Worm (Caenorhabditis elegans) whole organism, L2 larva: ENCODE data around the gene chil-23.

Experiments
- C34F6.9 ChIP-seq: fragments of 150-350 bp; optimal IDR thresholded peaks from 2 replicates; lab custom pipeline; 2014; ENCODE audit warnings: missing biosample characterization, missing genetic modification characterization
- R02D3.7 ChIP-seq: fragments of 150-350 bp; optimal IDR thresholded peaks from 2 replicates; lab custom pipeline; 2014; ENCODE audit warnings: missing biosample characterization, missing genetic modification characterization
- alr-1 ChIP-seq: fragments of 150-350 bp; optimal IDR thresholded peaks from 2 replicates; lab custom pipeline; 2014; ENCODE audit warnings: missing biosample characterization, missing genetic modification characterization
- aly-2 ChIP-seq: fragments of 150-350 bp; optimal IDR thresholded peaks from 2 replicates; lab custom pipeline; 2014; ENCODE audit warnings: missing biosample characterization, missing genetic modification characterization
- ama-1 ChIP-seq: fragments of 150-350 bp; optimal IDR thresholded peaks from 2 replicates; lab custom pipeline; 2018; ENCODE audit warnings: inconsistent platforms
- dmd-4 ChIP-seq: sonication (generic microtip); optimal IDR thresholded peaks from 2 replicates; lab custom pipeline; 2017; ENCODE audit warnings: missing biosample characterization, missing genetic modification characterization
- egl-27 ChIP-seq: sonication (generic microtip); optimal IDR thresholded peaks from 3 replicates; lab custom pipeline; 2017; ENCODE audit warnings: missing biosample characterization, missing genetic modification reagents, missing genetic modification characterization
- fos-1 ChIP-seq: fragments of 150-350 bp; optimal IDR thresholded peaks from 2 replicates; lab custom pipeline; 2014; ENCODE audit warnings: missing biosample characterization, missing genetic modification characterization
- lin-13 ChIP-seq: fragments of 150-350 bp; optimal IDR thresholded peaks from 2 replicates; lab custom pipeline; 2014; ENCODE audit warnings: missing biosample characterization, missing genetic modification reagents, missing genetic modification characterization
- lin-39 ChIP-seq: fragments of 150-350 bp; optimal IDR thresholded peaks from 2 replicates; lab custom pipeline; 2014; ENCODE audit warnings: missing biosample characterization, missing genetic modification reagents, missing genetic modification characterization
- mbf-1 ChIP-seq: sonication (generic microtip); optimal IDR thresholded peaks from 2 replicates; lab custom pipeline; 2017; ENCODE audit warnings: missing biosample characterization, missing genetic modification characterization
- nhr-11 ChIP-seq: fragments of 150-350 bp; optimal IDR thresholded peaks from 2 replicates; lab custom pipeline; 2014; ENCODE audit warnings: missing biosample characterization, missing genetic modification characterization
- unc-62 ChIP-seq: fragments of 150-350 bp; optimal IDR thresholded peaks from 2 replicates; lab custom pipeline; 2014; ENCODE audit warnings: missing biosample characterization, missing genetic modification reagents, missing genetic modification characterization
- ztf-11 ChIP-seq: sonication (generic microtip); optimal IDR thresholded peaks from 2 replicates; lab custom pipeline; 2017; ENCODE audit warnings: missing biosample characterization, missing genetic modification characterization

DNA sequence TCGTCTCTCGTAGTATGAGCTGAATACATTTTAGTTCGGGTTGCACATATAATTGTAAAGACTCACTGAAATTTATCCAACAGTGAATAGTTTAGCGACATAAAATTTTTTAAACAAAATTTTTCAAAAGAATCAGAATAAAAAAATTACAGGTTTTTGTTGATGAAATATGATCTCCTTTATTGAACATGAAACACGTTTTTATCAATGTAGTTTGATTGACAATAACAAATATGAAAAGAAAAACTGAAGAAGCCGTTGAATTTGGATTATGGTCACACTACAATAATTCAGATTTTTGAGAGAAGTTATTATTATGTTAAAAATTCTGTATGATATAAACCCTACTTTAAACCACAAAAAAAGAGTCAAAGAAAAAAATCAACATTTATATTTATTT, 28.4 kb downstream of the chil-23 start, which contains the start of gene chil-17:
- no peak for TF ChIP-seq nhr-11 (tag; lab: Kevin White, UChicago)
- TF ChIP-seq unc-62, result no peak
- TF ChIP-seq ztf-11 (tag; lab: Kevin White, UChicago), result no peak
- no peak for TF ChIP-seq R02D3.7 (tag; lab: Kevin White, UChicago)
- no peak for TF ChIP-seq aly-2 (tag; lab: Kevin White, UChicago)
- no peak for TF ChIP-seq dmd-4 (tag; lab: Kevin White, UChicago)
- TF ChIP-seq C34F6.9 (tag; lab: Kevin White, UChicago), result no peak
- no peak for TF ChIP-seq alr-1
- TF ChIP-seq mbf-1 (tag; lab: Kevin White, UChicago), result no peak
- no peak for TF ChIP-seq ama-1 (lab: Kevin White, UChicago)
- no peak for TF ChIP-seq lin-39 (tag; lab: Kevin White, UChicago)
- no peak for TF ChIP-seq lin-13 (GFP tag; lab: Kevin White, UChicago)
- TF ChIP-seq fos-1, result no peak
- TF ChIP-seq egl-27 (tag; lab: Kevin White, UChicago), result no peak
